Worm (Caenorhabditis elegans): ENCODE results near the gene col-171.

- TF ChIP-seq sox-4 (tag; optimal IDR thresholded peaks at IDR 0.05) (no peak), eyg-1 (tag; optimal IDR thresholded peaks at IDR 0.05) (no peak), fkh-10 (GFP tag; optimal IDR thresholded peaks at IDR 0.05) (no peak), fkh-6 (tag; optimal IDR thresholded peaks at IDR 0.05) (no peak), ceh-48 (tag; optimal IDR thresholded peaks at IDR 0.05) (no peak), nfya-1 (tag; optimal IDR thresholded peaks at IDR 0.05) (no peak), pag-3 (tag; optimal IDR thresholded peaks at IDR 0.05; ENCODE audit: borderline replicate concordance) (no peak), ttx-3 (tag; optimal IDR thresholded peaks at IDR 0.05) (no peak), ztf-16 (tag; optimal IDR thresholded peaks at IDR 0.05) (no peak), unc-86 (tag; optimal IDR thresholded peaks at IDR 0.05) (no peak)
Observed at ce11 chrX:6365715-6366114, 31.6 kb downstream of the col-171 start, which contains the start of gene C03B1.3.

Data from whole organism, late embryonic.